Worm (Caenorhabditis elegans): ENCODE measurements around the gene K09C4.5.

Gene K09C4.5

ce11 chrX:3310702-3311101 is 28.3 kb downstream of the K09C4.5 start:
- no peak for TF ChIP-seq egl-27 (tag; optimal IDR thresholded peaks at IDR 0.05)
- no peak for TF ChIP-seq C34F6.9 (tag; optimal IDR thresholded peaks at IDR 0.05)
- TF ChIP-seq nhr-237 (tag; optimal IDR thresholded peaks at IDR 0.05), result no peak
- TF ChIP-seq sem-4 (tag; optimal IDR thresholded peaks at IDR 0.05), result no peak
- no peak for TF ChIP-seq crh-2 (tag; optimal IDR thresholded peaks at IDR 0.05)
- TF ChIP-seq sma-3 (GFP tag; optimal IDR thresholded peaks at IDR 0.05), result no peak
- TF ChIP-seq ZK546.5 (tag; optimal IDR thresholded peaks at IDR 0.05), result no peak
- TF ChIP-seq nhr-25 (tag; optimal IDR thresholded peaks at IDR 0.05), result no peak
- no peak for TF ChIP-seq ztf-4 (tag; optimal IDR thresholded peaks at IDR 0.05)
- TF ChIP-seq ceh-82 (tag; optimal IDR thresholded peaks at IDR 0.05), result no peak

ce11 chrX:3313939-3314338 is 31.5 kb downstream of the K09C4.5 start:
- TF ChIP-seq nhr-77 (tag; optimal IDR thresholded peaks at IDR 0.05), result no peak
- TF ChIP-seq sem-4 (tag; optimal IDR thresholded peaks at IDR 0.05), result no peak
- no peak for TF ChIP-seq nhr-129 (tag; optimal IDR thresholded peaks at IDR 0.05)
- TF ChIP-seq nhr-11 (tag; optimal IDR thresholded peaks at IDR 0.05), result no peak
- TF ChIP-seq nhr-6 (tag; optimal IDR thresholded peaks at IDR 0.05), result no peak
- no peak for TF ChIP-seq blmp-1 (tag; optimal IDR thresholded peaks at IDR 0.05; ENCODE audit: insufficient read depth)
- no peak for TF ChIP-seq ZK546.5 (tag; optimal IDR thresholded peaks at IDR 0.05)
- TF ChIP-seq unc-62 (GFP tag; optimal IDR thresholded peaks at IDR 0.05), result no peak
- no peak for TF ChIP-seq nhr-21 (tag; optimal IDR thresholded peaks at IDR 0.05)

ce11 chrX:3315014-3315413 is 32.6 kb downstream of the K09C4.5 start, which contains the start of gene ddr-2:
Gene ddr-2, plus strand, starts transcription at chrX:3315314.
- TF ChIP-seq nhr-77 (tag; optimal IDR thresholded peaks at IDR 0.05) (no peak), nhr-21 (tag; optimal IDR thresholded peaks at IDR 0.05) (no peak), ceh-16 (tag; optimal IDR thresholded peaks at IDR 0.05) (no peak), nhr-10 (tag; optimal IDR thresholded peaks at IDR 0.05) (no peak), lsy-2 (tag; optimal IDR thresholded peaks at IDR 0.05) (no peak), unc-55 (GFP tag; optimal IDR thresholded peaks at IDR 0.05) (no peak)

ce11 chrX:3315891-3316657 is 33.6 kb downstream of the K09C4.5 start:
- TF ChIP-seq mbf-1 (tag; optimal IDR thresholded peaks at IDR 0.05), result no peak
- TF ChIP-seq nhr-11 (tag; optimal IDR thresholded peaks at IDR 0.05), result no peak
- no peak for TF ChIP-seq zag-1 (tag; optimal IDR thresholded peaks at IDR 0.05)
- TF ChIP-seq lsy-2 (tag; optimal IDR thresholded peaks at IDR 0.05), result no peak
- no peak for TF ChIP-seq sem-4 (tag; optimal IDR thresholded peaks at IDR 0.05)
- TF ChIP-seq lin-13 (GFP tag; optimal IDR thresholded peaks at IDR 0.05), result no peak
- TF ChIP-seq nhr-237 (tag; optimal IDR thresholded peaks at IDR 0.05), result no peak
- no peak for TF ChIP-seq egl-27 (tag; optimal IDR thresholded peaks at IDR 0.05)
- TF ChIP-seq ztf-4 (tag; optimal IDR thresholded peaks at IDR 0.05), result no peak
- TF ChIP-seq nhr-6 (tag; optimal IDR thresholded peaks at IDR 0.05), result no peak
- no peak for TF ChIP-seq elt-3 (tag; optimal IDR thresholded peaks at IDR 0.05)
- TF ChIP-seq nhr-12 (tag; optimal IDR thresholded peaks at IDR 0.05), result no peak
- no peak for TF ChIP-seq unc-62 (GFP tag; optimal IDR thresholded peaks at IDR 0.05)
- TF ChIP-seq elt-1 (tag; optimal IDR thresholded peaks at IDR 0.05), result no peak
- no peak for TF ChIP-seq ztf-1 (GFP tag; conservative IDR thresholded peaks at IDR 0.05)

ce11 chrX:3316830-3317229 is 34.4 kb downstream of the K09C4.5 start:
- TF ChIP-seq fos-1 (tag; optimal IDR thresholded peaks at IDR 0.05) (no peak), sma-3 (GFP tag; optimal IDR thresholded peaks at IDR 0.05) (no peak), sem-4 (tag; optimal IDR thresholded peaks at IDR 0.05) (no peak), snpc-4 (tag; optimal IDR thresholded peaks at IDR 0.05) (no peak)

ce11 chrX:3326175-3326574 is 43.7 kb downstream of the K09C4.5 start, which contains the start of gene F11D5.6:
Gene F11D5.6, minus strand, starts transcription at chrX:3326275.
- TF ChIP-seq mdl-1 (tag; optimal IDR thresholded peaks at IDR 0.05), result no peak
- TF ChIP-seq aly-2 (tag; optimal IDR thresholded peaks at IDR 0.05), result no peak

Data from whole organism, L2 larva.